Worm (Caenorhabditis elegans): ENCODE measurements around the gene eif-2Bdelta.
A peak's percentile ranks its signal among the peaks of the same experiment; 100 is the strongest.

eif-2Bdelta gene

ce11 chrV:9546860-9547269 lies 33.2 kb downstream of the eif-2Bdelta start, which contains the start of gene his-37 (continued):
- TF ChIP-seq lin-54 (GFP tag; optimal IDR thresholded peaks at IDR 0.05) (peak; percentile 94), hmg-20 (GFP tag; IDR thresholded peaks at IDR 0.05) (peak; percentile 71; the same call in 1 of the 2 replicates), madf-10 (tag; optimal IDR thresholded peaks at IDR 0.05) (peak; percentile 95), somi-1 (GFP tag; optimal IDR thresholded peaks at IDR 0.05) (peak; percentile 98), mes-4 (tag; optimal IDR thresholded peaks at IDR 0.05) (no peak), die-1 (tag; optimal IDR thresholded peaks at IDR 0.05) (peak; percentile 65), ceh-27 (GFP tag; optimal IDR thresholded peaks at IDR 0.05) (peak; percentile 99), F52B5.7 (tag; optimal IDR thresholded peaks at IDR 0.05) (no peak), lin-26 (GFP tag; IDR thresholded peaks at IDR 0.05) (peak; percentile 69), aptf-2 (GFP tag; conservative IDR thresholded peaks at IDR 0.05) (no peak), mcd-1 (GFP tag; IDR thresholded peaks at IDR 0.05) (peak; percentile 93), F23B12.7 (tag; optimal IDR thresholded peaks at IDR 0.05; ENCODE audit: insufficient read depth) (peak; percentile 94), akir-1 (GFP tag; optimal IDR thresholded peaks at IDR 0.05) (peak; percentile 33), F57C9.4 (tag; optimal IDR thresholded peaks at IDR 0.05) (peak; percentile 64), F33H1.4 (GFP tag; IDR thresholded peaks at IDR 0.05) (peak; percentile 55), bed-1 (GFP tag; IDR thresholded peaks at IDR 0.05) (no peak)

- TF ChIP-seq B0019.2 (GFP tag; conservative IDR thresholded peaks at IDR 0.05): peak; percentile 98
- no peak for TF ChIP-seq hlh-12 (tag; optimal IDR thresholded peaks at IDR 0.05)
- peak; percentile 71 for TF ChIP-seq lir-1 (GFP tag; conservative IDR thresholded peaks at IDR 0.05)
- no peak for TF ChIP-seq cebp-2 (GFP tag; IDR thresholded peaks at IDR 0.05)
- TF ChIP-seq ztf-6 (GFP tag; IDR thresholded peaks at IDR 0.05): no peak
- no peak for TF ChIP-seq fkh-3 (tag; optimal IDR thresholded peaks at IDR 0.05)
- TF ChIP-seq Y53G8AR.9 (GFP tag; conservative IDR thresholded peaks at IDR 0.05): peak; percentile 68; the same call in 1 of the 2 replicates
- TF ChIP-seq T26A5.8 (tag; optimal IDR thresholded peaks at IDR 0.05): no peak
- no peak for TF ChIP-seq gei-17 (GFP tag; optimal IDR thresholded peaks at IDR 0.05)
- no peak for TF ChIP-seq Y56A3A.18 (GFP tag; IDR thresholded peaks at IDR 0.05)
- TF ChIP-seq ceh-58 (GFP tag; IDR thresholded peaks at IDR 0.05): no peak
- no peak for TF ChIP-seq chd-7 (tag; optimal IDR thresholded peaks at IDR 0.05)
- TF ChIP-seq lin-54 (GFP tag; optimal IDR thresholded peaks at IDR 0.05): peak; percentile 86
- TF ChIP-seq nhr-90 (tag; optimal IDR thresholded peaks at IDR 0.05): no peak
- peak; percentile 83 for TF ChIP-seq Y53F4B.3 (GFP tag; IDR thresholded peaks at IDR 0.05)
- peak; percentile 96 for TF ChIP-seq ceh-91 (GFP tag; IDR thresholded peaks at IDR 0.05)
- no peak for TF ChIP-seq hmg-20 (GFP tag; IDR thresholded peaks at IDR 0.05)
- no peak for TF ChIP-seq mxl-1 (tag; optimal IDR thresholded peaks at IDR 0.05)
- TF ChIP-seq egrh-3 (GFP tag; IDR thresholded peaks at IDR 0.05): no peak
- peak; percentile 25; the same call in 1 of the 2 replicates for TF ChIP-seq F39B2.1 (GFP tag; IDR thresholded peaks at IDR 0.05)
- TF ChIP-seq ceh-79 (tag; optimal IDR thresholded peaks at IDR 0.05): no peak
- 0 out of 2 replicates have a peak, but pooled peaks have one; percentile 75 for TF ChIP-seq ztf-25 (GFP tag; IDR thresholded peaks at IDR 0.05)
- TF ChIP-seq rcor-1 (GFP tag; IDR thresholded peaks at IDR 0.05): peak; percentile 89
- peak; percentile 91 for TF ChIP-seq F49E8.2 (tag; optimal IDR thresholded peaks at IDR 0.05; ENCODE audit: insufficient read depth)
- no peak for TF ChIP-seq lag-1 (GFP tag; IDR thresholded peaks at IDR 0.05)
- TF ChIP-seq lin-40 (tag; optimal IDR thresholded peaks at IDR 0.05): peak; percentile 28
- TF ChIP-seq K12H6.12 (tag; optimal IDR thresholded peaks at IDR 0.05): no peak
- TF ChIP-seq madf-6 (GFP tag; IDR thresholded peaks at IDR 0.05): peak; percentile 97
- TF ChIP-seq snpc-3.4 (tag; optimal IDR thresholded peaks at IDR 0.05): peak; percentile 88
- no peak for TF ChIP-seq sdz-38 (tag; optimal IDR thresholded peaks at IDR 0.05)
- TF ChIP-seq ets-4 (GFP tag; optimal IDR thresholded peaks at IDR 0.05): no peak
- peak; percentile 79 for TF ChIP-seq dpl-1 (GFP tag; optimal IDR thresholded peaks at IDR 0.05)
- TF ChIP-seq ztf-28 (GFP tag; IDR thresholded peaks at IDR 0.05): peak; percentile 77; the same call in 1 of the 2 replicates
- no peak for TF ChIP-seq madf-10 (tag; optimal IDR thresholded peaks at IDR 0.05)
- no peak for TF ChIP-seq unc-62 (GFP tag; optimal IDR thresholded peaks at IDR 0.05)
- TF ChIP-seq tbp1 (GFP tag; optimal IDR thresholded peaks at IDR 0.05): peak; percentile 72
Observed at ce11 chrV:9549459-9549858, 35.8 kb downstream of the eif-2Bdelta start, which contains the start of gene nstp-10. Gene nstp-10, minus strand, starts transcription at chrV:9549836.
